Worm (Caenorhabditis elegans) whole organism, L1 larva: ENCODE results near the gene T14B4.5.
A peak's percentile ranks its signal among the peaks of the same experiment; 100 is the strongest.

Experiments
- C04F5.9 ChIP-seq: sonication (generic microtip); optimal IDR thresholded peaks from 2 replicates; lab custom pipeline; 2016; ENCODE audit warnings: missing genetic modification characterization, missing compliant biosample characterization
- C16A3.4 ChIP-seq: fragments of 150-350 bp; optimal IDR thresholded peaks from 2 replicates; lab custom pipeline; 2014; ENCODE audit warnings: missing biosample characterization, missing genetic modification characterization
- C34B4.2 ChIP-seq: sonication (generic microtip); optimal IDR thresholded peaks from 2 replicates; lab custom pipeline; 2017; ENCODE audit warnings: mild to moderate bottlenecking, missing genetic modification characterization, missing compliant biosample characterization
- F16B12.6 ChIP-seq: fragments of 150-350 bp; optimal IDR thresholded peaks from 2 replicates; lab custom pipeline; 2014; ENCODE audit warnings: missing biosample characterization, missing genetic modification characterization
- aly-2 ChIP-seq: fragments of 150-350 bp; optimal IDR thresholded peaks from 2 replicates; lab custom pipeline; 2014; ENCODE audit warnings: missing biosample characterization, missing genetic modification characterization
- blmp-1 ChIP-seq: fragments of 150-350 bp; optimal IDR thresholded peaks from 2 replicates; lab custom pipeline; 2014; ENCODE audit warnings: missing biosample characterization, missing genetic modification characterization
- ceh-82 ChIP-seq, 3 experiments: fragments of 150-350 bp in 1 of 3; sonication (generic microtip) in 2 of 3; optimal IDR thresholded peaks; 2 replicates each; lab custom pipeline; 2014 to 2017; ENCODE audit warnings: missing biosample characterization in 3 of 3, missing genetic modification characterization in 3 of 3
- dpl-1 ChIP-seq, 3 experiments: fragments of 150-350 bp in 2 of 3; sonication (generic microtip) in 1 of 3; optimal IDR thresholded peaks; 2 replicates each; lab custom pipeline; 2014 to 2017; ENCODE audit warnings: missing biosample characterization in 3 of 3, missing genetic modification characterization in 3 of 3, missing genetic modification reagents in 3 of 3
- dsc-1 ChIP-seq: sonication (generic microtip); optimal IDR thresholded peaks from 2 replicates; lab custom pipeline; 2016; ENCODE audit warnings: mild to moderate bottlenecking, missing genetic modification characterization, missing compliant biosample characterization
- efl-1 ChIP-seq, 4 experiments: fragments of 150-350 bp; optimal IDR thresholded peaks in 3 of 4; peaks in 1 of 4; 1 replicate in 1 of 4; 2 replicates in 3 of 4; lab custom pipeline; 2014; ENCODE audit warnings: missing biosample characterization in 2 of 4, missing genetic modification characterization in 2 of 4, missing genetic modification reagents in 2 of 4
- elt-3 ChIP-seq, 6 experiments: fragments of 150-350 bp in 1 of 6; sonication (generic microtip); optimal IDR thresholded peaks; 2 replicates each; lab custom pipeline; 2017 to 2018; ENCODE audit warnings: missing biosample characterization in 6 of 6, missing genetic modification characterization in 6 of 6, inconsistent platforms in 1 of 6
- fkh-10 ChIP-seq: sonication (generic microtip); optimal IDR thresholded peaks from 2 replicates; lab custom pipeline; 2017; ENCODE audit warnings: missing biosample characterization, missing genetic modification reagents, missing genetic modification characterization
- hpl-2 ChIP-seq: fragments of 150-350 bp; optimal IDR thresholded peaks from 2 replicates; lab custom pipeline; 2014; ENCODE audit warnings: missing biosample characterization, missing genetic modification reagents, missing genetic modification characterization
- irx-1 ChIP-seq: sonication (generic microtip); optimal IDR thresholded peaks from 2 replicates; lab custom pipeline; 2016; ENCODE audit warnings: missing genetic modification characterization, missing compliant biosample characterization
- lin-13 ChIP-seq: fragments of 150-350 bp; optimal IDR thresholded peaks from 2 replicates; lab custom pipeline; 2014; ENCODE audit warnings: missing biosample characterization, missing genetic modification reagents, missing genetic modification characterization
- lin-14 ChIP-seq: fragments of 200-800 bp; sonication (Bioruptor generic); optimal IDR thresholded peaks from 2 replicates; lab custom pipeline; 2018; ENCODE audit warnings: mild to moderate bottlenecking, missing genetic modification characterization, moderate library complexity, missing compliant biosample characterization
- lin-35 ChIP-seq, 2 experiments: fragments of 150-350 bp; optimal IDR thresholded peaks; 2 replicates each; lab custom pipeline; 2014; ENCODE audit warnings: missing biosample characterization in 2 of 2, missing genetic modification characterization in 2 of 2, missing genetic modification reagents in 2 of 2
- lin-39 ChIP-seq: fragments of 150-350 bp; optimal IDR thresholded peaks from 2 replicates; lab custom pipeline; 2014; ENCODE audit warnings: missing biosample characterization, missing genetic modification reagents, missing genetic modification characterization
- lir-3 ChIP-seq: sonication (generic microtip); optimal IDR thresholded peaks from 2 replicates; lab custom pipeline; 2016; ENCODE audit warnings: mild to moderate bottlenecking, missing genetic modification characterization, moderate library complexity, missing compliant biosample characterization; ENCODE audit not compliant: poor library complexity
- lsy-2 ChIP-seq, 2 experiments: fragments of 150-350 bp; optimal IDR thresholded peaks; 2 replicates each; lab custom pipeline; 2014; ENCODE audit warnings: missing biosample characterization in 2 of 2, missing genetic modification characterization in 2 of 2
- mab-9 ChIP-seq: fragments of 200-800 bp; sonication (Bioruptor generic); IDR thresholded peaks from 2 replicates; pipeline ENCODE4 v1.3.6; 2022; ENCODE audit warnings: missing genetic modification reagents, missing genetic modification characterization, missing compliant biosample characterization
- mdl-1 ChIP-seq, 2 experiments: fragments of 150-350 bp; optimal IDR thresholded peaks; 2 replicates each; lab custom pipeline; 2014 to 2017; ENCODE audit warnings: missing biosample characterization in 2 of 2, missing genetic modification characterization in 2 of 2, inconsistent platforms in 1 of 2
- mef-2 ChIP-seq: fragments of 150-350 bp; optimal IDR thresholded peaks from 2 replicates; lab custom pipeline; 2014; ENCODE audit warnings: missing biosample characterization, missing genetic modification characterization
- nhr-12 ChIP-seq: sonication (generic microtip); optimal IDR thresholded peaks from 2 replicates; lab custom pipeline; 2017; ENCODE audit warnings: missing biosample characterization, missing genetic modification characterization
- nhr-19 ChIP-seq: fragments of 200-800 bp; sonication (Bioruptor generic); conservative IDR thresholded peaks from 2 replicates; pipeline ENCODE4 v1.3.6; 2022; ENCODE audit warnings: missing genetic modification characterization, missing compliant biosample characterization
- nhr-20 ChIP-seq: sonication (generic microtip); optimal IDR thresholded peaks from 2 replicates; lab custom pipeline; 2016; ENCODE audit warnings: mild to moderate bottlenecking, missing genetic modification characterization, missing compliant biosample characterization
- nhr-28 ChIP-seq: fragments of 150-350 bp; optimal IDR thresholded peaks from 2 replicates; lab custom pipeline; 2014; ENCODE audit warnings: missing biosample characterization, missing genetic modification characterization
- nhr-47 ChIP-seq: sonication (generic microtip); optimal IDR thresholded peaks from 2 replicates; lab custom pipeline; 2016; ENCODE audit warnings: mild to moderate bottlenecking, missing genetic modification characterization, moderate library complexity, missing compliant biosample characterization
- nhr-71 ChIP-seq: sonication (generic microtip); optimal IDR thresholded peaks from 2 replicates; lab custom pipeline; 2016; ENCODE audit warnings: mild to moderate bottlenecking, missing genetic modification characterization, moderate library complexity, missing compliant biosample characterization
- nhr-85 ChIP-seq: sonication (generic microtip); peaks from one replicate; lab custom pipeline; 2016; ENCODE audit warnings: missing genetic modification characterization, inconsistent platforms, missing compliant biosample characterization
- pag-3 ChIP-seq: sonication (generic microtip); optimal IDR thresholded peaks from 2 replicates; lab custom pipeline; 2017; ENCODE audit warnings: missing genetic modification characterization, mild to moderate bottlenecking, missing compliant biosample characterization, antibody characterized with exemption, borderline replicate concordance; ENCODE audit not compliant: insufficient read depth
- pax-3 ChIP-seq: fragments of 200-800 bp; sonication (Bioruptor generic); optimal IDR thresholded peaks from 2 replicates; lab custom pipeline; 2018; ENCODE audit warnings: mild to moderate bottlenecking, missing genetic modification characterization, moderate library complexity, missing compliant biosample characterization
- rnt-1 ChIP-seq: sonication (generic microtip); optimal IDR thresholded peaks from 2 replicates; lab custom pipeline; 2016; ENCODE audit warnings: mild to moderate bottlenecking, missing genetic modification characterization, moderate library complexity, missing compliant biosample characterization
- snpc-4 ChIP-seq: fragments of 150-350 bp; optimal IDR thresholded peaks from 2 replicates; lab custom pipeline; 2014; ENCODE audit warnings: missing biosample characterization, missing genetic modification characterization
- snu-23 ChIP-seq: sonication (generic microtip); optimal IDR thresholded peaks from 2 replicates; lab custom pipeline; 2016; ENCODE audit warnings: missing genetic modification characterization, missing compliant biosample characterization
- sup-37 ChIP-seq: fragments of 200-800 bp; sonication (Bioruptor generic); optimal IDR thresholded peaks from 2 replicates; lab custom pipeline; 2018; ENCODE audit warnings: mild to moderate bottlenecking, missing genetic modification characterization, missing compliant biosample characterization
- swsn-7 ChIP-seq: sonication (generic microtip); optimal IDR thresholded peaks from 2 replicates; lab custom pipeline; 2016; ENCODE audit warnings: missing genetic modification characterization, missing compliant biosample characterization
- tbx-2 ChIP-seq: sonication (generic microtip); optimal IDR thresholded peaks from 2 replicates; lab custom pipeline; 2016; ENCODE audit warnings: missing genetic modification characterization, missing compliant biosample characterization
- unc-130 ChIP-seq: fragments of 150-350 bp; optimal IDR thresholded peaks from 2 replicates; lab custom pipeline; 2017; ENCODE audit warnings: missing biosample characterization, missing genetic modification characterization, inconsistent platforms
- unc-30 ChIP-seq: sonication (generic microtip); optimal IDR thresholded peaks from 2 replicates; lab custom pipeline; 2017; ENCODE audit warnings: missing biosample characterization, missing genetic modification characterization
- unc-86 ChIP-seq: sonication (generic microtip); optimal IDR thresholded peaks from 2 replicates; lab custom pipeline; 2016; ENCODE audit warnings: missing genetic modification characterization, missing compliant biosample characterization
- vab-15 ChIP-seq: sonication (generic microtip); optimal IDR thresholded peaks from 2 replicates; lab custom pipeline; 2017; ENCODE audit warnings: missing genotype, mild to moderate bottlenecking, missing genetic modification characterization, missing compliant biosample characterization
- xbp-1 ChIP-seq: sonication (generic microtip); optimal IDR thresholded peaks from 2 replicates; lab custom pipeline; 2016; ENCODE audit warnings: missing genetic modification characterization, missing compliant biosample characterization
- zip-4 ChIP-seq: fragments of 200-800 bp; sonication (Bioruptor generic); optimal IDR thresholded peaks from 2 replicates; lab custom pipeline; 2018; ENCODE audit warnings: mild to moderate bottlenecking, missing genetic modification characterization, moderate library complexity, missing compliant biosample characterization
- ztf-11 ChIP-seq, 2 experiments: sonication (generic microtip); optimal IDR thresholded peaks; 2 replicates each; lab custom pipeline; 2016 to 2017; ENCODE audit warnings: missing genetic modification characterization in 2 of 2, missing biosample characterization in 1 of 2, missing compliant biosample characterization in 1 of 2

T14B4.5 gene

ce11 chrII:6706552-6707091 is 10.0 kb upstream of the T14B4.5 start:
- peak; percentile 21 for TF ChIP-seq tbx-2 (tag; lab: Kevin White, UChicago)
- peak; percentile 64 for TF ChIP-seq lin-14 (GFP tag; lab: Kevin White, UChicago)
- peak; percentile 39 for TF ChIP-seq fkh-10 (GFP tag; lab: Kevin White, UChicago)
- TF ChIP-seq mef-2 (tag; lab: Kevin White, UChicago): no peak
- no peak for TF ChIP-seq unc-30 (tag; lab: Kevin White, UChicago)
- no peak for TF ChIP-seq pag-3 (tag; lab: Kevin White, UChicago)
- no peak for TF ChIP-seq aly-2 (tag; lab: Kevin White, UChicago)
- no peak for TF ChIP-seq lir-3 (tag; lab: Kevin White, UChicago)
- no peak for TF ChIP-seq nhr-85 (tag; lab: Kevin White, UChicago)
- no peak for TF ChIP-seq blmp-1 (tag; lab: Kevin White, UChicago)
- TF ChIP-seq pax-3 (tag; lab: Kevin White, UChicago): no peak
- TF ChIP-seq nhr-28 (tag; lab: Kevin White, UChicago): no peak

- TF ChIP-seq dpl-1 (GFP tag; optimal IDR thresholded peaks at IDR 0.05; lab: Kevin White, UChicago): no peak
- TF ChIP-seq nhr-20 (tag; lab: Kevin White, UChicago): peak; percentile 3
- peak; percentile 74 for TF ChIP-seq nhr-71 (tag; lab: Kevin White, UChicago)
- no peak for TF ChIP-seq elt-3 (tag; optimal IDR thresholded peaks at IDR 0.05; lab: Kevin White, UChicago)
- peak in 1 of 2 experiments; percentile 11 for TF ChIP-seq efl-1 (optimal IDR thresholded peaks at IDR 0.05; lab: Kevin White, UChicago)
- TF ChIP-seq efl-1 (GFP tag; optimal IDR thresholded peaks at IDR 0.05 in 1 of 2; lab: Kevin White, UChicago): peak in 1 of 2 experiments; percentile 59
- TF ChIP-seq mef-2 (tag; lab: Kevin White, UChicago): no peak
- peak in 1 of 2 experiments; percentile 2 for TF ChIP-seq lin-35 (GFP tag; optimal IDR thresholded peaks at IDR 0.05; lab: Kevin White, UChicago)
- no peak for TF ChIP-seq nhr-85 (tag; lab: Kevin White, UChicago)
- TF ChIP-seq mab-9 (GFP tag; lab: Robert Waterston, UW): no peak
- TF ChIP-seq blmp-1 (tag; lab: Kevin White, UChicago): peak; percentile 61
- TF ChIP-seq nhr-47 (tag; lab: Kevin White, UChicago): peak; percentile 24
- TF ChIP-seq unc-30 (tag; lab: Kevin White, UChicago): no peak
- peak; percentile 40; the same call in 1 of the 2 replicates for TF ChIP-seq nhr-19
- no peak for TF ChIP-seq hpl-2 (GFP tag; lab: Kevin White, UChicago)
- TF ChIP-seq lin-13 (GFP tag; lab: Kevin White, UChicago): peak; percentile 3
- no peak for TF ChIP-seq ztf-11 (tag; optimal IDR thresholded peaks at IDR 0.05; lab: Kevin White, UChicago)
- TF ChIP-seq ceh-82 (tag; optimal IDR thresholded peaks at IDR 0.05; lab: Kevin White, UChicago): peak in 1 of 3 experiments; percentile 1
- no peak for TF ChIP-seq xbp-1 (tag; lab: Kevin White, UChicago)
- TF ChIP-seq nhr-12 (tag; lab: Kevin White, UChicago): no peak
- peak; percentile 92 for TF ChIP-seq lin-14 (GFP tag; lab: Kevin White, UChicago)
- peak; percentile 85 for TF ChIP-seq rnt-1 (tag; lab: Kevin White, UChicago)
- peak; percentile 50 for TF ChIP-seq unc-130
- TF ChIP-seq C16A3.4: no peak
- TF ChIP-seq lin-39 (tag; lab: Kevin White, UChicago): peak; percentile 85
- no peak for TF ChIP-seq sup-37 (GFP tag; lab: Kevin White, UChicago)
- TF ChIP-seq C34B4.2 (tag; lab: Kevin White, UChicago): no peak
- TF ChIP-seq snpc-4: no peak
- TF ChIP-seq F16B12.6 (tag; lab: Kevin White, UChicago): no peak
- no peak for TF ChIP-seq C04F5.9 (tag; lab: Kevin White, UChicago)
- peak; percentile 20 for TF ChIP-seq swsn-7 (tag; lab: Kevin White, UChicago)
- TF ChIP-seq vab-15 (tag; lab: Kevin White, UChicago): peak; percentile 15
- peak; percentile 5 for TF ChIP-seq irx-1 (tag; lab: Kevin White, UChicago)
- TF ChIP-seq tbx-2 (tag; lab: Kevin White, UChicago): peak; percentile 49
- peak; percentile 5 for TF ChIP-seq unc-86 (tag; lab: Kevin White, UChicago)
- peak; percentile 28 for TF ChIP-seq snu-23
- peak; percentile 61 for TF ChIP-seq dsc-1 (tag; lab: Kevin White, UChicago)
- TF ChIP-seq lsy-2 (tag; optimal IDR thresholded peaks at IDR 0.05; lab: Kevin White, UChicago): peak in 1 of 2 experiments; percentile 33
- TF ChIP-seq mdl-1 (tag; optimal IDR thresholded peaks at IDR 0.05; lab: Kevin White, UChicago): no peak
- TF ChIP-seq zip-4 (GFP tag; lab: Kevin White, UChicago): no peak
These were observed 9.0 kb upstream of the T14B4.5 start for ce11 chrII:6707496-6708260.
